Worm (Caenorhabditis elegans) whole organism, L3 larva: ENCODE measurements around the gene W01A11.1.

Experiments
- egl-27 ChIP-seq: sonication (generic microtip); optimal IDR thresholded peaks from 4 replicates; lab custom pipeline; 2017; ENCODE audit warnings: missing biosample characterization, missing genetic modification reagents, missing genetic modification characterization
- elt-3 ChIP-seq, 3 experiments: fragments of 150-350 bp in 1 of 3; sonication (generic microtip) in 2 of 3; optimal IDR thresholded peaks; 2 replicates in 2 of 3; 4 replicates in 1 of 3; lab custom pipeline; 2014 to 2017; ENCODE audit warnings: missing biosample characterization in 3 of 3, missing genetic modification characterization in 3 of 3
- nhr-77 ChIP-seq: fragments of 150-350 bp; optimal IDR thresholded peaks from 2 replicates; lab custom pipeline; 2014; ENCODE audit warnings: missing biosample characterization, missing genetic modification characterization
- unc-62 ChIP-seq: fragments of 150-350 bp; sonication (generic microtip); optimal IDR thresholded peaks from 4 replicates; lab custom pipeline; 2014; ENCODE audit warnings: missing biosample characterization, missing genetic modification reagents, missing genetic modification characterization

- no peak for TF ChIP-seq elt-3 (tag; optimal IDR thresholded peaks at IDR 0.05; lab: Kevin White, UChicago)
- TF ChIP-seq nhr-77 (tag; lab: Kevin White, UChicago), result no peak
- TF ChIP-seq unc-62, result no peak
- TF ChIP-seq egl-27 (tag; lab: Kevin White, UChicago), result no peak
Observed at ce11 chrV:6476026-6476425, 23.0 kb upstream of the W01A11.1 start.
